Fruit fly (Drosophila melanogaster): ENCODE data around the gene CG43675.

- TF ChIP-seq pan (optimal IDR thresholded peaks at IDR 0.05) (no peak), EcR (GFP tag; optimal IDR thresholded peaks at IDR 0.05) (no peak)
Measured at dm6 chr3R:9330231-9330630, 25.1 kb upstream of the CG43675 start, which contains the start of gene CG12951.

Measured in whole organism.